Fruit fly (Drosophila melanogaster): Measurements from ENCODE around the gene twin.
A peak's percentile ranks its signal among the peaks of the same experiment; 100 is the strongest.

twin gene

DNA sequence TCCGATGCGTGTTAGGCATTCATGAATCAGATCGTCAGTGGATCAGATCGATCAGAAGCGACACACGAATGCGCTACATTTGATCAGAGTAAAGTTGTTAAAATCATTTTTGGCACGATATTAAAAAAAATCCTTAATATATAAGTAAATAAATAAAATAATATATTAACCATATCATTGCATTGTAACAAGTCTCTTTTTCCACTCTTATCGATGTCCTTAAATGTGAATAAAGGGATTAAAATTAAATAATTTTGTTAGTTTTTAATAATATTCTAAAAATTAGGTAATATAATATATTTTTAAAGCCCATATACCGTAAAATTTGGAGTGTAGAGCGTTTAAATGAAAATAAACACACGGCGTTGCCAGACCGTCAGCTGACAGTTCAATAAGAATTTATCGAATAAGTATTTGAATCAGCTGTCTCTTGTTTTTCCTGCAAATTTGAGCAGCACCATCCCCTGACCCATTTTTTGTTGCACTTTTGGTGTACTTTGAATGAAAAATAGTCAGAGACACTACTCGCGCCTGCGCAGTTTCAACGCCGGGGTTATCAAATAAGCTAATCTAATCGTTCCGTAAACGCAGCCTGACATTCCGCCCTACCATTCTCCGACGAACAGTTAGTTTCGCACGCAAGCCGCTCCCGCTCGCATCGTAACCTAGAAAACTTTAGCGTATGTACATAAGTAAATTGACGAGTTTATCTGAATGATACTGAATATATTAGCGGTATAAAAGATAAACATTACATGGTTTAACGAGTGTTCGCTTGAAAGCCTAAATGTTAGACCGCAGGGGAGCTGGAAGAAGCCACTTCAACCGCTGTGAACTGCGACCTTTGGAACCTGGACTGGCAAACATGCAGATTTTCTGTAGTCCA, 69.6 kb downstream of the twin start, which contains the start of the genes p38a and CG6178 (continued):
- TF ChIP-seq crp (GFP tag; optimal IDR thresholded peaks at IDR 0.05) (peak; percentile 39 to 89), stc (GFP tag; IDR thresholded peaks at IDR 0.05) (peak; percentile 97), Bteb2 (GFP tag; optimal IDR thresholded peaks at IDR 0.05) (peak; percentile 21), CG34376 (GFP tag; optimal IDR thresholded peaks at IDR 0.05) (peak; percentile 68), BEAF-32 (GFP tag; optimal IDR thresholded peaks at IDR 0.05) (peak; percentile 15), p53 (GFP tag; optimal IDR thresholded peaks at IDR 0.05) (no peak), CG9215 (GFP tag; IDR thresholded peaks at IDR 0.05) (peak; percentile 96), CG6854 (GFP tag; optimal IDR thresholded peaks at IDR 0.05) (peak; percentile 96), CG8924 (tag; optimal IDR thresholded peaks at IDR 0.05) (peak; percentile 99), Dp (GFP tag; optimal IDR thresholded peaks at IDR 0.05) (peak; percentile 59), pnt (GFP tag; optimal IDR thresholded peaks at IDR 0.05) (peak; percentile 53), repo (GFP tag; optimal IDR thresholded peaks at IDR 0.05) (no peak), CG10654 (GFP tag; optimal IDR thresholded peaks at IDR 0.05) (peak; percentile 95), gem (tag; optimal IDR thresholded peaks at IDR 0.05) (peak; percentile 99), Vsx1 (GFP tag; optimal IDR thresholded peaks at IDR 0.05) (peak; percentile 89), CG2202 (tag; optimal IDR thresholded peaks at IDR 0.05) (peak; percentile 88), lbe (GFP tag; optimal IDR thresholded peaks at IDR 0.05) (peak; percentile 84), nerfin-2 (GFP tag; IDR thresholded peaks at IDR 0.05; ENCODE audit: partially characterized antibody) (no peak), chm (GFP tag; IDR thresholded peaks at IDR 0.05) (peak; percentile 65; the same call in 1 of the 2 replicates), CG4282 (GFP tag; optimal IDR thresholded peaks at IDR 0.05) (no peak), crol (GFP tag; IDR thresholded peaks at IDR 0.05) (peak; percentile 57), CG11696 (GFP tag; IDR thresholded peaks at IDR 0.05) (peak; percentile 81), CG3995 (GFP tag; optimal IDR thresholded peaks at IDR 0.05) (peak; percentile 39), tin (GFP tag; optimal IDR thresholded peaks at IDR 0.05) (peak; percentile 92), CG43689 (GFP tag; IDR thresholded peaks at IDR 0.05) (peak; percentile 92), Sox100B (GFP tag; optimal IDR thresholded peaks at IDR 0.05) (peak; percentile 99), CG18764 (GFP tag; optimal IDR thresholded peaks at IDR 0.05) (peak; percentile 86), CG13775 (GFP tag; optimal IDR thresholded peaks at IDR 0.05) (peak; percentile 98), Doc3 (GFP tag; IDR thresholded peaks at IDR 0.05; ENCODE audit: partially characterized antibody) (no peak), corto (GFP tag; optimal IDR thresholded peaks at IDR 0.05) (peak; percentile 81), gt (GFP tag; IDR thresholded peaks at IDR 0.05) (peak; percentile 86), CG17328 (GFP tag; IDR thresholded peaks at IDR 0.05) (peak; percentile 95), CG4328 (GFP tag; optimal IDR thresholded peaks at IDR 0.05) (peak; percentile 95), pb (GFP tag; optimal IDR thresholded peaks at IDR 0.05) (no peak), jing (GFP tag; optimal IDR thresholded peaks at IDR 0.05) (peak; percentile 82), CG17385 (GFP tag; optimal IDR thresholded peaks at IDR 0.05) (peak; percentile 94), CG6654 (GFP tag; optimal IDR thresholded peaks at IDR 0.05) (peak; percentile 90), hth (optimal IDR thresholded peaks at IDR 0.05) (no peak), gcm2 (GFP tag; optimal IDR thresholded peaks at IDR 0.05) (no peak), Elba2 (GFP tag; optimal IDR thresholded peaks at IDR 0.05) (peak; percentile 89), zfh1 (GFP tag; IDR thresholded peaks at IDR 0.05) (peak; percentile 93), PHDP (tag; optimal IDR thresholded peaks at IDR 0.05) (peak; percentile 98), D (optimal IDR thresholded peaks at IDR 0.05) (no peak), D (GFP tag; optimal IDR thresholded peaks at IDR 0.05) (peak; percentile 95), dpn (GFP tag; optimal IDR thresholded peaks at IDR 0.05) (peak; percentile 51 to 94), Hand (GFP tag; optimal IDR thresholded peaks at IDR 0.05) (peak; percentile 95), Lpt (GFP tag; optimal IDR thresholded peaks at IDR 0.05) (no peak), Hsf (GFP tag; optimal IDR thresholded peaks at IDR 0.05) (peak; percentile 66), CG8388 (GFP tag; optimal IDR thresholded peaks at IDR 0.05) (peak; percentile 97)
